Worm (Caenorhabditis elegans) whole organism, L2 larva: ENCODE results near the gene ZK813.4.

ENCODE experiments used
- aly-2 ChIP-seq: fragments of 150-350 bp; optimal IDR thresholded peaks from 2 replicates; lab custom pipeline; 2014; ENCODE audit warnings: missing biosample characterization, missing genetic modification characterization
- ceh-82 ChIP-seq: fragments of 150-350 bp; optimal IDR thresholded peaks from 2 replicates; lab custom pipeline; 2014; ENCODE audit warnings: missing biosample characterization, missing genetic modification characterization
- mab-5 ChIP-seq: fragments of 150-350 bp; optimal IDR thresholded peaks from 2 replicates; lab custom pipeline; 2014; ENCODE audit warnings: missing biosample characterization, missing genetic modification characterization
- nhr-10 ChIP-seq: sonication (generic microtip); optimal IDR thresholded peaks from 2 replicates; lab custom pipeline; 2017; ENCODE audit warnings: missing biosample characterization, missing genetic modification characterization
- nhr-12 ChIP-seq: fragments of 150-350 bp; optimal IDR thresholded peaks from 2 replicates; lab custom pipeline; 2014; ENCODE audit warnings: missing biosample characterization, missing genetic modification characterization
- nhr-237 ChIP-seq: fragments of 150-350 bp; optimal IDR thresholded peaks from 2 replicates; lab custom pipeline; 2014; ENCODE audit warnings: missing biosample characterization, missing genetic modification characterization
- snpc-4 ChIP-seq: fragments of 150-350 bp; optimal IDR thresholded peaks from 2 replicates; lab custom pipeline; 2014; ENCODE audit warnings: missing biosample characterization, missing genetic modification characterization

- TF ChIP-seq mab-5 (tag; lab: Kevin White, UChicago) (no peak), snpc-4 (no peak), aly-2 (tag; lab: Kevin White, UChicago) (no peak), ceh-82 (tag; lab: Kevin White, UChicago) (no peak), nhr-237 (tag; lab: Kevin White, UChicago) (no peak), nhr-12 (tag; lab: Kevin White, UChicago) (no peak), nhr-10 (no peak)
Measured at ce11 chrX:3463875-3464274, 34.0 kb upstream of the ZK813.4 start.
